Worm (Caenorhabditis elegans) whole organism, L2 larva: ENCODE data around the gene mmaa-1.
A peak's percentile ranks its signal among the peaks of the same experiment; 100 is the strongest.

ENCODE experiments used
- C34F6.9 ChIP-seq: fragments of 150-350 bp; optimal IDR thresholded peaks from 2 replicates; lab custom pipeline; 2014; ENCODE audit warnings: missing biosample characterization, missing genetic modification characterization
- F13H6.1 ChIP-seq: sonication (generic microtip); optimal IDR thresholded peaks from 2 replicates; lab custom pipeline; 2016; ENCODE audit warnings: missing genetic modification characterization, missing compliant biosample characterization
- R02D3.7 ChIP-seq: fragments of 150-350 bp; optimal IDR thresholded peaks from 2 replicates; lab custom pipeline; 2014; ENCODE audit warnings: missing biosample characterization, missing genetic modification characterization
- Y55F3AM.14 ChIP-seq: fragments of 200-800 bp; sonication (Bioruptor generic); optimal IDR thresholded peaks from 2 replicates; lab custom pipeline; 2018; ENCODE audit warnings: mild to moderate bottlenecking, missing genetic modification characterization, missing compliant biosample characterization
- ZK546.5 ChIP-seq: sonication (generic microtip); optimal IDR thresholded peaks from 2 replicates; lab custom pipeline; 2017; ENCODE audit warnings: missing biosample characterization, missing genetic modification characterization
- alr-1 ChIP-seq: fragments of 150-350 bp; optimal IDR thresholded peaks from 2 replicates; lab custom pipeline; 2014; ENCODE audit warnings: missing biosample characterization, missing genetic modification characterization
- aly-2 ChIP-seq: fragments of 150-350 bp; optimal IDR thresholded peaks from 2 replicates; lab custom pipeline; 2014; ENCODE audit warnings: missing biosample characterization, missing genetic modification characterization
- blmp-1 ChIP-seq: sonication (generic microtip); optimal IDR thresholded peaks from 2 replicates; lab custom pipeline; 2017; ENCODE audit warnings: missing genetic modification characterization, mild to moderate bottlenecking, missing compliant biosample characterization, antibody characterized with exemption, moderate library complexity; ENCODE audit not compliant: insufficient read depth
- ceh-16 ChIP-seq: fragments of 150-350 bp; optimal IDR thresholded peaks from 2 replicates; lab custom pipeline; 2014; ENCODE audit warnings: missing biosample characterization, missing genetic modification characterization
- crh-2 ChIP-seq: sonication (generic microtip); optimal IDR thresholded peaks from 2 replicates; lab custom pipeline; 2017; ENCODE audit warnings: missing biosample characterization, missing genetic modification characterization
- dmd-4 ChIP-seq: sonication (generic microtip); optimal IDR thresholded peaks from 2 replicates; lab custom pipeline; 2017; ENCODE audit warnings: missing biosample characterization, missing genetic modification characterization
- egl-27 ChIP-seq: sonication (generic microtip); optimal IDR thresholded peaks from 3 replicates; lab custom pipeline; 2017; ENCODE audit warnings: missing biosample characterization, missing genetic modification reagents, missing genetic modification characterization
- fos-1 ChIP-seq: fragments of 150-350 bp; optimal IDR thresholded peaks from 2 replicates; lab custom pipeline; 2014; ENCODE audit warnings: missing biosample characterization, missing genetic modification characterization
- gmeb-1 ChIP-seq: fragments of 150-350 bp; optimal IDR thresholded peaks from 2 replicates; lab custom pipeline; 2014; ENCODE audit warnings: missing biosample characterization, missing genetic modification characterization
- lin-11 ChIP-seq: fragments of 150-350 bp; sonication (generic microtip); optimal IDR thresholded peaks from 2 replicates; lab custom pipeline; 2014; ENCODE audit warnings: missing biosample characterization, missing genetic modification characterization, inconsistent platforms, mixed read lengths
- lin-13 ChIP-seq: fragments of 150-350 bp; optimal IDR thresholded peaks from 2 replicates; lab custom pipeline; 2014; ENCODE audit warnings: missing biosample characterization, missing genetic modification reagents, missing genetic modification characterization
- lin-39 ChIP-seq: fragments of 150-350 bp; optimal IDR thresholded peaks from 2 replicates; lab custom pipeline; 2014; ENCODE audit warnings: missing biosample characterization, missing genetic modification reagents, missing genetic modification characterization
- lsy-2 ChIP-seq, 2 experiments: fragments of 150-350 bp in 1 of 2; sonication (generic microtip) in 1 of 2; optimal IDR thresholded peaks; 2 replicates each; lab custom pipeline; 2014 to 2017; ENCODE audit warnings: missing biosample characterization in 2 of 2, missing genetic modification characterization in 2 of 2
- mab-5 ChIP-seq: fragments of 150-350 bp; optimal IDR thresholded peaks from 2 replicates; lab custom pipeline; 2014; ENCODE audit warnings: missing biosample characterization, missing genetic modification characterization
- mbf-1 ChIP-seq: sonication (generic microtip); optimal IDR thresholded peaks from 2 replicates; lab custom pipeline; 2017; ENCODE audit warnings: missing biosample characterization, missing genetic modification characterization
- mdl-1 ChIP-seq, 2 experiments: fragments of 150-350 bp in 1 of 2; sonication (generic microtip) in 1 of 2; optimal IDR thresholded peaks; 2 replicates each; lab custom pipeline; 2017; ENCODE audit warnings: missing biosample characterization in 2 of 2, missing genetic modification characterization in 2 of 2
- nhr-10 ChIP-seq: sonication (generic microtip); optimal IDR thresholded peaks from 2 replicates; lab custom pipeline; 2017; ENCODE audit warnings: missing biosample characterization, missing genetic modification characterization
- nhr-11 ChIP-seq: fragments of 150-350 bp; optimal IDR thresholded peaks from 2 replicates; lab custom pipeline; 2014; ENCODE audit warnings: missing biosample characterization, missing genetic modification characterization
- nhr-12 ChIP-seq: fragments of 150-350 bp; optimal IDR thresholded peaks from 2 replicates; lab custom pipeline; 2014; ENCODE audit warnings: missing biosample characterization, missing genetic modification characterization
- nhr-129 ChIP-seq: fragments of 150-350 bp; optimal IDR thresholded peaks from 2 replicates; lab custom pipeline; 2014; ENCODE audit warnings: missing biosample characterization, missing genetic modification characterization
- nhr-21 ChIP-seq: fragments of 150-350 bp; optimal IDR thresholded peaks from 2 replicates; lab custom pipeline; 2014; ENCODE audit warnings: missing biosample characterization, missing genetic modification characterization
- nhr-237 ChIP-seq: fragments of 150-350 bp; optimal IDR thresholded peaks from 2 replicates; lab custom pipeline; 2014; ENCODE audit warnings: missing biosample characterization, missing genetic modification characterization
- nhr-25 ChIP-seq: fragments of 150-350 bp; sonication (generic microtip); optimal IDR thresholded peaks from 3 replicates; lab custom pipeline; 2014; ENCODE audit warnings: missing biosample characterization, missing genetic modification characterization
- nhr-6 ChIP-seq: fragments of 150-350 bp; optimal IDR thresholded peaks from 2 replicates; lab custom pipeline; 2014; ENCODE audit warnings: missing biosample characterization, missing genetic modification characterization
- nhr-77 ChIP-seq: fragments of 150-350 bp; optimal IDR thresholded peaks from 2 replicates; lab custom pipeline; 2014; ENCODE audit warnings: missing biosample characterization, missing genetic modification characterization
- peb-1 ChIP-seq: fragments of 150-350 bp; optimal IDR thresholded peaks from 2 replicates; lab custom pipeline; 2014; ENCODE audit warnings: missing biosample characterization, missing genetic modification characterization
- sem-4 ChIP-seq: fragments of 150-350 bp; optimal IDR thresholded peaks from 2 replicates; lab custom pipeline; 2014; ENCODE audit warnings: missing biosample characterization, missing genetic modification reagents, missing genetic modification characterization
- skn-1 ChIP-seq: sonication (generic microtip); optimal IDR thresholded peaks from 2 replicates; lab custom pipeline; 2017; ENCODE audit warnings: missing biosample characterization, missing genetic modification characterization
- sma-3 ChIP-seq: sonication (generic microtip); optimal IDR thresholded peaks from 2 replicates; lab custom pipeline; 2016; ENCODE audit warnings: missing genetic modification reagents, missing genetic modification characterization, missing compliant biosample characterization
- sma-9 ChIP-seq, 2 experiments: fragments of 150-350 bp in 1 of 2; sonication (generic microtip) in 1 of 2; optimal IDR thresholded peaks; 2 replicates each; lab custom pipeline; 2014 to 2016; ENCODE audit warnings: missing genetic modification characterization in 2 of 2, mild to moderate bottlenecking in 1 of 2, missing biosample characterization in 1 of 2, missing compliant biosample characterization in 1 of 2, missing genetic modification reagents in 1 of 2, moderate library complexity in 1 of 2
- snpc-4 ChIP-seq: fragments of 150-350 bp; optimal IDR thresholded peaks from 2 replicates; lab custom pipeline; 2014; ENCODE audit warnings: missing biosample characterization, missing genetic modification characterization
- unc-39 ChIP-seq: fragments of 150-350 bp; optimal IDR thresholded peaks from 2 replicates; lab custom pipeline; 2014; ENCODE audit warnings: missing biosample characterization, missing genetic modification characterization
- unc-55 ChIP-seq: fragments of 150-350 bp; sonication (generic microtip); optimal IDR thresholded peaks from 3 replicates; lab custom pipeline; 2014; ENCODE audit warnings: missing biosample characterization, missing genetic modification reagents, missing genetic modification characterization
- unc-62 ChIP-seq: fragments of 150-350 bp; optimal IDR thresholded peaks from 2 replicates; lab custom pipeline; 2014; ENCODE audit warnings: missing biosample characterization, missing genetic modification reagents, missing genetic modification characterization
- zag-1 ChIP-seq: fragments of 150-350 bp; optimal IDR thresholded peaks from 2 replicates; lab custom pipeline; 2014; ENCODE audit warnings: missing biosample characterization, missing genetic modification characterization
- ztf-11 ChIP-seq: sonication (generic microtip); optimal IDR thresholded peaks from 2 replicates; lab custom pipeline; 2017; ENCODE audit warnings: missing biosample characterization, missing genetic modification characterization
- ztf-4 ChIP-seq: fragments of 150-350 bp; optimal IDR thresholded peaks from 2 replicates; lab custom pipeline; 2014; ENCODE audit warnings: missing biosample characterization, missing genetic modification characterization

Gene mmaa-1

ce11 chrII:7060202-7060601, 40.8 kb downstream of the mmaa-1 start:
- no peak for TF ChIP-seq peb-1 (tag; lab: Kevin White, UChicago)
- TF ChIP-seq nhr-11, result no peak
- no peak for TF ChIP-seq nhr-77 (tag; lab: Kevin White, UChicago)
- TF ChIP-seq lin-13 (GFP tag; lab: Kevin White, UChicago), result no peak
- no peak for TF ChIP-seq nhr-6 (tag; lab: Kevin White, UChicago)
- TF ChIP-seq C34F6.9, result no peak
- TF ChIP-seq zag-1 (tag; lab: Kevin White, UChicago), result no peak
- peak; percentile 29 for TF ChIP-seq gmeb-1
- peak; percentile 83 for TF ChIP-seq fos-1
- peak in 1 of 2 experiments; percentile 7 for TF ChIP-seq lsy-2 (tag; optimal IDR thresholded peaks at IDR 0.05; lab: Kevin White, UChicago)
- no peak for TF ChIP-seq mbf-1 (tag; lab: Kevin White, UChicago)
- TF ChIP-seq aly-2 (tag; lab: Kevin White, UChicago), result no peak
- TF ChIP-seq blmp-1, result no peak
- TF ChIP-seq sma-9 (GFP tag; optimal IDR thresholded peaks at IDR 0.05; lab: Kevin White, UChicago), result peak; percentile 65
- no peak for TF ChIP-seq sma-9 (tag; optimal IDR thresholded peaks at IDR 0.05; lab: Kevin White, UChicago)
- no peak for TF ChIP-seq dmd-4
- peak; percentile 76 for TF ChIP-seq nhr-129 (tag; lab: Kevin White, UChicago)
- peak; percentile 14 for TF ChIP-seq sma-3 (GFP tag; lab: Kevin White, UChicago)
- TF ChIP-seq nhr-25 (tag; lab: Kevin White, UChicago), result no peak
- TF ChIP-seq F13H6.1 (tag; lab: Kevin White, UChicago), result peak; percentile 55
- TF ChIP-seq crh-2 (tag; lab: Kevin White, UChicago), result peak; percentile 58
- TF ChIP-seq skn-1 (tag; lab: Kevin White, UChicago), result peak; percentile 92
- TF ChIP-seq lin-11, result no peak
- TF ChIP-seq, all 48 proteins: peak for 9

ce11 chrII:7059274-7059757, 41.6 kb downstream of the mmaa-1 start:
- TF ChIP-seq blmp-1 (peak; percentile 79), ZK546.5 (no peak), nhr-21 (tag; lab: Kevin White, UChicago) (peak; percentile 62), ceh-16 (tag; lab: Kevin White, UChicago) (no peak), aly-2 (tag; lab: Kevin White, UChicago) (no peak), sma-3 (GFP tag; lab: Kevin White, UChicago) (peak; percentile 53), unc-62 (GFP tag; lab: Kevin White, UChicago) (no peak), Y55F3AM.14 (GFP tag; lab: Kevin White, UChicago) (no peak), nhr-6 (tag; lab: Kevin White, UChicago) (peak; percentile 73), lsy-2 (tag; optimal IDR thresholded peaks at IDR 0.05; lab: Kevin White, UChicago) (peak in 1 of 2 experiments; percentile 58), skn-1 (tag; lab: Kevin White, UChicago) (peak; percentile 89), unc-39 (tag; lab: Kevin White, UChicago) (no peak), snpc-4 (tag; lab: Kevin White, UChicago) (no peak), crh-2 (tag; lab: Kevin White, UChicago) (peak; percentile 85), dmd-4 (no peak), ztf-11 (no peak), unc-55 (GFP tag; lab: Kevin White, UChicago) (no peak), nhr-12 (no peak), egl-27 (peak; percentile 20), F13H6.1 (tag; lab: Kevin White, UChicago) (peak; percentile 72), nhr-11 (no peak), R02D3.7 (tag; lab: Kevin White, UChicago) (no peak), lin-13 (GFP tag; lab: Kevin White, UChicago) (peak; percentile 11), lin-39 (tag; lab: Kevin White, UChicago) (no peak), nhr-10 (tag; lab: Kevin White, UChicago) (no peak), sem-4 (tag; lab: Kevin White, UChicago) (no peak), fos-1 (peak; percentile 83), nhr-25 (tag; lab: Kevin White, UChicago) (peak; percentile 48), nhr-77 (tag; lab: Kevin White, UChicago) (no peak), nhr-129 (tag; lab: Kevin White, UChicago) (peak; percentile 84), mab-5 (tag; lab: Kevin White, UChicago) (peak; percentile 3), nhr-237 (tag; lab: Kevin White, UChicago) (no peak), mdl-1 (tag; optimal IDR thresholded peaks at IDR 0.05; lab: Kevin White, UChicago) (peak in 1 of 2 experiments; percentile 48), peb-1 (tag; lab: Kevin White, UChicago) (no peak), gmeb-1 (peak; percentile 38), sma-9 (GFP tag; optimal IDR thresholded peaks at IDR 0.05; lab: Kevin White, UChicago) (peak; percentile 95), sma-9 (tag; optimal IDR thresholded peaks at IDR 0.05; lab: Kevin White, UChicago) (no peak), alr-1 (tag; lab: Kevin White, UChicago) (no peak), ztf-4 (tag; lab: Kevin White, UChicago) (peak; percentile 36)
- TF ChIP-seq, all 48 proteins: peak for 18
